Worm (Caenorhabditis elegans): ENCODE measurements around the gene ptr-24.

ptr-24 gene

DNA sequence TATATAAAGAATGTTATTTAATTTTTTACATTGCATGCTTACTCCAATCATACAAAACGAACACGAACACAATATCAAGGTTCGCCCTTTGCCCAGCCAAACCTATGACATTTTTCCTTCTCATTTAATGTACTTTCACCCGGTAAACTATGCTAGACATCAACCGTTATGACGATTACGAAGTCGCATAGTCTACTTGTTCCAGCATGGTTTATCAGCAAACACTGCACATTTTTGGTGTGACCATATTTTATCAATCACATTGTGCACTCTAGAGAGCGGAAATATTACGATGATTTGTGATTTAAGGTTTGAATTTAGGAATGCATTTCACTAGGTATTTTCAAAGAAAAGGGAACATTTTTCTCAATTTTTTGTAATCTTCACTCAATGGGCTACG, 22.8 kb downstream of the ptr-24 start:
- no peak for TF ChIP-seq him-1 (tag; optimal IDR thresholded peaks at IDR 0.05)
- no peak for TF ChIP-seq dao-5 (tag; optimal IDR thresholded peaks at IDR 0.05)
- no peak for TF ChIP-seq W03F9.2 (tag; optimal IDR thresholded peaks at IDR 0.05)

DNA sequence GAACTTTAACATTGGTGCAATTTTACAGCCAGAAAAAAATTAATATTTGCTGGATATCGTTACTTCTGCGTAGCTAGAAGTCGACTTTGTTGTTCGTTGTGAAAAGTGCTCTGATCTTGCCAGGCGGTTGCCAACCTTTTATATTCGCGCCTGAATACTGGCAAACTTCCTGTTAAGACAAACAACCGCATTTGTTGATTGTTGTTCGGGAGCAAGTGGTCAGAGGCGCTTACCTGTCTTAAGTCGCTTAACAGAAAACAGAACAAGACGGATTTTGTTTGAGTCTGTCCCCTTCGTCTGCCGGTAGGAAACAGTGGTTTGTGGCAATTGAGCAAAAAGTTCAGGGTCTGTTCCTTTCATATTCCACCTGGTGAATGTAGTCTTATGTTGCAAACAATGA, 24.7 kb downstream of the ptr-24 start, which contains the start of gene C49F8.15:
C49F8.15 (minus strand) TSS at position 101 of the 400 bp plus-strand sequence.
- TF ChIP-seq dao-5 (tag; optimal IDR thresholded peaks at IDR 0.05) (no peak), W03F9.2 (tag; optimal IDR thresholded peaks at IDR 0.05) (no peak), him-1 (tag; optimal IDR thresholded peaks at IDR 0.05) (no peak)

- TF ChIP-seq W03F9.2 (tag; optimal IDR thresholded peaks at IDR 0.05) (no peak), dao-5 (tag; optimal IDR thresholded peaks at IDR 0.05) (no peak), him-1 (tag; optimal IDR thresholded peaks at IDR 0.05) (no peak)
These were observed 27.1 kb downstream of the ptr-24 start, which contains the start of gene C49F8.1 for ce11 chrX:13364897-13365296. C49F8.1 (minus strand) TSS chrX:13364997.

ce11 chrX:13366955-13367354, 29.1 kb downstream of the ptr-24 start:
- no peak for TF ChIP-seq dao-5 (tag; optimal IDR thresholded peaks at IDR 0.05)
- TF ChIP-seq him-1 (tag; optimal IDR thresholded peaks at IDR 0.05): no peak
- no peak for TF ChIP-seq W03F9.2 (tag; optimal IDR thresholded peaks at IDR 0.05)

ce11 chrX:13368283-13368682, 30.5 kb downstream of the ptr-24 start:
- TF ChIP-seq W03F9.2 (tag; optimal IDR thresholded peaks at IDR 0.05) (no peak), dao-5 (tag; optimal IDR thresholded peaks at IDR 0.05) (no peak), him-1 (tag; optimal IDR thresholded peaks at IDR 0.05) (no peak)

- TF ChIP-seq W03F9.2 (tag; optimal IDR thresholded peaks at IDR 0.05): no peak
- TF ChIP-seq him-1 (tag; optimal IDR thresholded peaks at IDR 0.05): no peak
- no peak for TF ChIP-seq dao-5 (tag; optimal IDR thresholded peaks at IDR 0.05)
These were observed 38.4 kb downstream of the ptr-24 start for ce11 chrX:13376185-13376584.

DNA sequence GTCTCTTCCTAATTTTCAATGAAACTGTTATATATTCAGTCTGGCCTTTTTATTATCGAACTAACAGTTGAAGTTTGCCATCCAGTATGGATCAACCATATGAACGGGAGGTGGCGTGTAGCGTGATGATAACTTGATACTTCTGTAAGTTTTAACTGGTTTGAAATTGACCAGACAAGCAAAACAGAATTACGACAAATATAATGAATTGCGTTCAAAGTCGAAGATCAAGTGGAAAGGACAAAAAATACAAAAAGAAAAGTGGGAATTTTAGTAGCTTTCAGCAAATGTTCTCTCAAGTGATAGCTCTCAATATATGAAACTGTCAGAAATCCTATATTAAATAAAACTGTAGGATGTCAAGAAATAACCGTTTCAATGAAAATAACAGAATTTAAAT, 39.0 kb downstream of the ptr-24 start, which contains the start of the genes C49F8.14 and gem-1:
C49F8.14 (minus strand) TSS at position 99 of the 400 bp plus-strand sequence.
gem-1 (minus strand) TSS at position 142 of the 400 bp plus-strand sequence.
- TF ChIP-seq W03F9.2 (tag; optimal IDR thresholded peaks at IDR 0.05) (no peak), him-1 (tag; optimal IDR thresholded peaks at IDR 0.05) (no peak), dao-5 (tag; optimal IDR thresholded peaks at IDR 0.05) (no peak)

DNA sequence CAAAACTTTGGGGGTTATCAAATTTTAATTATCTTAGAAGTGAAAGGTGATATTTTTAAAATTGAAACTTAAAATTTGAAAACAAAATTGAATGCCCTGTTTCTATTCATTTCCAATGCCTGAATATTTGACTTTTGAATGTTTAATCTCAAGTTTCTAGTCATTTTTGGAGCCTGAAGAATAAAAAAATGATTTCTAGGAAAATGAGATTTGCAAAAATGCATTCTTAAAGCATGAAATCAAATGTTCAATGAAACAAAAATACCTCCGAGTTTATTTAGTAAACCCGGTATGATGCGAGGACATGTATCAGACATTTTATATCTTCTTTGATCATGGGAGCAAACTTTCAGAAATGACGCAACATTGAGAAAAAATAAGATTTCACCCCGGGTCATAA, 41.2 kb downstream of the ptr-24 start:
- no peak for TF ChIP-seq W03F9.2 (tag; optimal IDR thresholded peaks at IDR 0.05)
- no peak for TF ChIP-seq him-1 (tag; optimal IDR thresholded peaks at IDR 0.05)
- no peak for TF ChIP-seq dao-5 (tag; optimal IDR thresholded peaks at IDR 0.05)

ce11 chrX:13380988-13381742, 43.3 kb downstream of the ptr-24 start:
- TF ChIP-seq him-1 (tag; optimal IDR thresholded peaks at IDR 0.05) (no peak), dao-5 (tag; optimal IDR thresholded peaks at IDR 0.05) (no peak), W03F9.2 (tag; optimal IDR thresholded peaks at IDR 0.05) (no peak)

DNA sequence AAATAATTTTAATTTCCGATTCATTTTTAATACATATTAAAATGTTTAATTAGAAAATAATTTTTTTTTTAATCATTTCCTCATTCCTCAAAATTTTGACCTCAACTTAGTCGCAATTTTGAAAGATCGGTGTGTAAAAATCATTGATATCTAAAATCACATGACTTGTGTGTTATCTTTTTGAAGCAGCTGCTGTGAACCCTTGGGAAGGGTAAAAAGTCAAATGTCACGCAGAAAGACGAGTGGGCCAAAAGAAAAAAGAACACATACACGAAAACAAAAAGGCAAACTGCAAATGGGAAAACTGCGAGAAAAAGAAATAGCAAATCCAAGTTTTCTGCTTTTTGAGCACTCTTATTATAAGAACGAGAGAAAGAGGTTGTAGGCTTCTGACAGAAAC, 45.4 kb downstream of the ptr-24 start:
- TF ChIP-seq him-1 (tag; optimal IDR thresholded peaks at IDR 0.05) (no peak), W03F9.2 (tag; optimal IDR thresholded peaks at IDR 0.05) (no peak), dao-5 (tag; optimal IDR thresholded peaks at IDR 0.05) (no peak)

DNA sequence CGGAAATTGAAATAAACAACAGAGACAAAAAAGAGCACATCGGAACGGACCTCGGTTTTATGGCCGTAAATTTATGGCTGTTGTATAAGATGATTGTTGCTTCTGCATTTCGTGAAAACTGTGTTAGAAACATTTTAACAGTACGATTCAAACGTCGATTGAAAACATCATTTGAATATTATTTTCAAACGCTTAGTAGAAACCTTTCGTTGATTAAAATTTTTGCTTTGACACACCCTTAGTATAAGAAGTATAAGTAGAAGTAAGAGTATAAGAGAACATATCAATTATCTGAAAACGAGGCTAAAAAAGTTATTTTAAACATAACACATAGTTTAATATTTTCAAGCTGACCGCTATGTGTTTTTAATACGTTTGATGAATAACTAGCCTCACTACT, 46.9 kb downstream of the ptr-24 start:
- TF ChIP-seq him-1 (tag; optimal IDR thresholded peaks at IDR 0.05) (no peak), W03F9.2 (tag; optimal IDR thresholded peaks at IDR 0.05) (no peak), dao-5 (tag; optimal IDR thresholded peaks at IDR 0.05) (no peak)

ce11 chrX:13387497-13387953, 49.7 kb downstream of the ptr-24 start, which contains the start of gene C49F8.3:
C49F8.3 (minus strand) TSS chrX:13387547.
- no peak for TF ChIP-seq him-1 (tag; optimal IDR thresholded peaks at IDR 0.05)
- no peak for TF ChIP-seq dao-5 (tag; optimal IDR thresholded peaks at IDR 0.05)
- no peak for TF ChIP-seq W03F9.2 (tag; optimal IDR thresholded peaks at IDR 0.05)

ce11 chrX:13388829-13389228, 51.0 kb downstream of the ptr-24 start:
- TF ChIP-seq dao-5 (tag; optimal IDR thresholded peaks at IDR 0.05) (no peak), W03F9.2 (tag; optimal IDR thresholded peaks at IDR 0.05) (no peak)

DNA sequence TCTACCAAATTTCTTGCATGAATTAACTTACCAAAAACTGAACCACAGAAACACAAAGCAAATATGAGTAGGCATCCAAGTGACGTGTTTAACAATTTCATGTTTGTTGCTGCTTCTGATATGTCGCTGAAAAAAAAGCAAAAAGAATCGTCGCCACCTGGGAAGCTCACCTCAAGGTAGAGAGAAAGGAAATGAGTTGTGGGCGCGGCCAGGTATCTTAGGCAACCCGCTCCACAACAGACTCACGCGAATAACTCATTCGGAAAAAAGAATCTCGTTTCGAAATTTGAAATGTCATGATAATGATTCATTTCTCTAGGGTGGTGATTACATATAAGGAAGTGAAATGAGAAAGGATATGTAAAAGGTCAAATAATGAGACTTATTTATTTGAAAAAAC, 57.1 kb downstream of the ptr-24 start, which contains the start of gene irld-2:
irld-2 (minus strand) TSS at position 101 of the 400 bp plus-strand sequence.
- TF ChIP-seq W03F9.2 (tag; optimal IDR thresholded peaks at IDR 0.05) (no peak), him-1 (tag; optimal IDR thresholded peaks at IDR 0.05) (no peak), dao-5 (tag; optimal IDR thresholded peaks at IDR 0.05) (no peak)
